Fruit fly (Drosophila melanogaster) whole organism, embryonic: ENCODE measurements around the gene CG14142.
A peak's percentile ranks its signal among the peaks of the same experiment; 100 is the strongest.

ENCODE experiments used
- Atf3 ChIP-seq: fragments of 200-800 bp; sonication (Bioruptor generic); optimal IDR thresholded peaks from 3 replicates; lab custom pipeline; 2016; ENCODE audit warnings: missing biosample characterization, missing genetic modification characterization
- Bgb ChIP-seq: fragments of 200-800 bp; sonication (Bioruptor generic); IDR thresholded peaks from 2 replicates; pipeline ENCODE4 v1.3.6; 2022; ENCODE audit warnings: missing biosample characterization, missing genetic modification characterization; ENCODE audit not compliant: partially characterized antibody
- CG11247 ChIP-seq: fragments of 200-800 bp; sonication (Bioruptor generic); IDR thresholded peaks from 2 replicates; pipeline ENCODE4 v1.3.6; 2022; ENCODE audit warnings: missing biosample characterization, missing genetic modification characterization
- CG13287 ChIP-seq: fragments of 200-800 bp; sonication (Bioruptor generic); IDR thresholded peaks from 2 replicates; pipeline ENCODE4 v1.3.6; 2022; ENCODE audit warnings: missing biosample characterization, missing genetic modification characterization; ENCODE audit not compliant: partially characterized antibody
- CG14965 ChIP-seq: fragments of 200-800 bp; sonication (Bioruptor generic); optimal IDR thresholded peaks from 2 replicates; lab custom pipeline; 2016; ENCODE audit warnings: missing biosample characterization, missing genetic modification characterization, borderline replicate concordance
- CG15514 ChIP-seq: fragments of 200-800 bp; sonication (Bioruptor generic); optimal IDR thresholded peaks from 3 replicates; lab custom pipeline; 2017; ENCODE audit warnings: missing biosample characterization, missing genetic modification characterization, mild to moderate bottlenecking, moderate library complexity, missing genetic modification reagents
- CG16779 ChIP-seq: fragments of 200-800 bp; sonication (Bioruptor generic); IDR thresholded peaks from 2 replicates; pipeline ENCODE4 v1.3.6; 2022; ENCODE audit warnings: missing biosample characterization, missing genetic modification characterization
- CG16813 ChIP-seq: fragments of 200-800 bp; sonication (Bioruptor generic); IDR thresholded peaks from 3 replicates; pipeline ENCODE4 v1.3.6; 2022; ENCODE audit warnings: missing biosample characterization, missing genetic modification characterization; ENCODE audit not compliant: partially characterized antibody
- CG18764 ChIP-seq: fragments of 200-800 bp; sonication (Bioruptor generic); optimal IDR thresholded peaks from 3 replicates; lab custom pipeline; 2016; ENCODE audit warnings: missing biosample characterization, missing genetic modification characterization
- CG31441 ChIP-seq: fragments of 200-800 bp; sonication (Bioruptor generic); IDR thresholded peaks from 2 replicates; pipeline ENCODE4 v1.3.6; 2022; ENCODE audit warnings: missing biosample characterization, missing genetic modification characterization
- CG3163 ChIP-seq: fragments of 200-800 bp; sonication (Bioruptor generic); optimal IDR thresholded peaks from 3 replicates; lab custom pipeline; 2016; ENCODE audit warnings: missing biosample characterization, missing genetic modification characterization
- CG3281 ChIP-seq: fragments of 200-800 bp; sonication (Bioruptor generic); optimal IDR thresholded peaks from 3 replicates; lab custom pipeline; 2017; ENCODE audit warnings: missing biosample characterization, mild to moderate bottlenecking, missing genetic modification characterization
- CG3838 ChIP-seq: fragments of 200-800 bp; sonication (Bioruptor generic); optimal IDR thresholded peaks from 3 replicates; lab custom pipeline; 2016; ENCODE audit warnings: missing biosample characterization, missing genetic modification characterization
- CG3995 ChIP-seq: fragments of 200-800 bp; sonication (Bioruptor generic); optimal IDR thresholded peaks from 3 replicates; lab custom pipeline; 2016; ENCODE audit warnings: missing biosample characterization, missing genetic modification characterization
- CG7745 ChIP-seq: fragments of 200-800 bp; sonication (Bioruptor generic); optimal IDR thresholded peaks from 2 replicates; lab custom pipeline; 2018; ENCODE audit warnings: missing biosample characterization, mild to moderate bottlenecking, missing genetic modification characterization, moderate library complexity
- CG7987 ChIP-seq: fragments of 200-800 bp; sonication (Bioruptor generic); optimal IDR thresholded peaks from 2 replicates; lab custom pipeline; 2018; ENCODE audit warnings: missing biosample characterization, mild to moderate bottlenecking, missing genetic modification characterization, moderate library complexity
- CG8281 ChIP-seq: fragments of 200-800 bp; sonication (Bioruptor generic); optimal IDR thresholded peaks from 2 replicates; lab custom pipeline; 2018; ENCODE audit warnings: missing biosample characterization, mild to moderate bottlenecking, missing genetic modification characterization, moderate library complexity
- CTCF ChIP-seq: fragments of 200-800 bp; sonication (Bioruptor generic); optimal IDR thresholded peaks from 2 replicates; lab custom pipeline; 2017; ENCODE audit warnings: missing biosample characterization, mild to moderate bottlenecking, missing genetic modification characterization, moderate library complexity
- Doc2 ChIP-seq: fragments of 200-800 bp; sonication (Bioruptor generic); IDR thresholded peaks from 2 replicates; pipeline ENCODE4 v1.3.6; 2022; ENCODE audit warnings: missing biosample characterization, missing genetic modification characterization
- Drgx ChIP-seq: fragments of 200-800 bp; sonication (Bioruptor generic); IDR thresholded peaks from 2 replicates; pipeline ENCODE4 v1.3.6; 2022; ENCODE audit warnings: missing biosample characterization, missing genetic modification characterization
- Jarid2 ChIP-seq: fragments of 200-800 bp; sonication (Bioruptor generic); optimal IDR thresholded peaks from 3 replicates; lab custom pipeline; 2017; ENCODE audit warnings: mild to moderate bottlenecking, missing biosample characterization, missing genetic modification reagents, missing genetic modification characterization
- Lim3 ChIP-seq: fragments of 200-800 bp; sonication (Bioruptor generic); IDR thresholded peaks from 2 replicates; pipeline ENCODE4 v1.3.6; 2022; ENCODE audit warnings: missing biosample characterization, missing genetic modification characterization
- Med ChIP-seq: fragments of 200-800 bp; sonication (Bioruptor generic); peaks from one replicate; lab custom pipeline; 2016; ENCODE audit warnings: missing biosample characterization, missing genetic modification characterization, mild to moderate bottlenecking, inconsistent platforms, moderate library complexity
- Oli ChIP-seq: fragments of 200-800 bp; sonication (Bioruptor generic); optimal IDR thresholded peaks from 2 replicates; lab custom pipeline; 2018; ENCODE audit warnings: missing biosample characterization, mild to moderate bottlenecking, missing genetic modification characterization, moderate library complexity
- Six4 ChIP-seq: fragments of 200-800 bp; sonication (Bioruptor generic); optimal IDR thresholded peaks from 2 replicates; lab custom pipeline; 2016; ENCODE audit warnings: missing biosample characterization, missing genetic modification characterization
- TFAM ChIP-seq: fragments of 200-800 bp; sonication (Bioruptor generic); optimal IDR thresholded peaks from 2 replicates; lab custom pipeline; 2017; ENCODE audit warnings: missing biosample characterization, missing genetic modification characterization, inconsistent platforms
- Vsx1 ChIP-seq: fragments of 200-800 bp; sonication (Bioruptor generic); optimal IDR thresholded peaks from 2 replicates; lab custom pipeline; 2017; ENCODE audit warnings: missing biosample characterization, mild to moderate bottlenecking, missing genetic modification characterization, missing genetic modification reagents
- Xbp1 ChIP-seq: fragments of 200-800 bp; sonication (Bioruptor generic); optimal IDR thresholded peaks from 3 replicates; lab custom pipeline; 2016; ENCODE audit warnings: missing biosample characterization, mild to moderate bottlenecking, missing genetic modification characterization
- ato ChIP-seq: fragments of 200-800 bp; sonication (Bioruptor generic); IDR thresholded peaks from 2 replicates; pipeline ENCODE4 v1.3.6; 2022; ENCODE audit warnings: missing biosample characterization, missing genetic modification characterization; ENCODE audit not compliant: partially characterized antibody
- caup ChIP-seq: fragments of 200-800 bp; sonication (Bioruptor generic); optimal IDR thresholded peaks from 3 replicates; lab custom pipeline; 2017; ENCODE audit warnings: missing biosample characterization, mild to moderate bottlenecking, missing genetic modification characterization, moderate library complexity; ENCODE audit not compliant: severe bottlenecking
- cg ChIP-seq: fragments of 200-800 bp; sonication (Bioruptor generic); optimal IDR thresholded peaks from 3 replicates; lab custom pipeline; 2019; ENCODE audit warnings: missing biosample characterization, mild to moderate bottlenecking, missing genetic modification characterization, moderate library complexity
- corto ChIP-seq: fragments of 200-800 bp; sonication (Bioruptor generic); optimal IDR thresholded peaks from 2 replicates; lab custom pipeline; 2016; ENCODE audit warnings: missing biosample characterization, mild to moderate bottlenecking, missing genetic modification characterization, moderate library complexity
- crc ChIP-seq: fragments of 200-800 bp; sonication (Bioruptor generic); optimal IDR thresholded peaks from 2 replicates; lab custom pipeline; 2016; ENCODE audit warnings: missing biosample characterization, missing genetic modification characterization
- crp ChIP-seq, 2 experiments: fragments of 200-800 bp; sonication (Bioruptor generic); optimal IDR thresholded peaks; 2 replicates in 1 of 2; 3 replicates in 1 of 2; lab custom pipeline; 2017; ENCODE audit warnings: missing biosample characterization in 2 of 2, missing genetic modification characterization in 2 of 2, mild to moderate bottlenecking in 1 of 2, moderate library complexity in 1 of 2
- gcm2 ChIP-seq: fragments of 200-800 bp; sonication (Bioruptor generic); optimal IDR thresholded peaks from 2 replicates; lab custom pipeline; 2016; ENCODE audit warnings: missing biosample characterization, missing genetic modification characterization
- gsb-n ChIP-seq: fragments of 200-800 bp; sonication (Bioruptor generic); optimal IDR thresholded peaks from 3 replicates; lab custom pipeline; 2018; ENCODE audit warnings: missing biosample characterization, mild to moderate bottlenecking, missing genetic modification characterization
- hkb ChIP-seq, 2 experiments: fragments of 200-800 bp in 1 of 2; fragments of >200 bp in 1 of 2; sonication (Bioruptor generic) in 1 of 2; IDR thresholded peaks in 1 of 2; optimal IDR thresholded peaks in 1 of 2; 2 replicates each; pipeline versions ENCODE4 v1.3.6 to Lab custom; 2017 to 2022; ENCODE audit warnings: missing biosample characterization in 1 of 2, missing genetic modification characterization in 1 of 2
- inv ChIP-seq: fragments of 200-800 bp; sonication (Bioruptor generic); IDR thresholded peaks from 2 replicates; pipeline ENCODE4 v1.3.6; 2022; ENCODE audit warnings: missing biosample characterization, missing genetic modification characterization; ENCODE audit not compliant: partially characterized antibody
- pfk ChIP-seq: fragments of 200-800 bp; sonication (Bioruptor generic); optimal IDR thresholded peaks from 2 replicates; lab custom pipeline; 2018; ENCODE audit warnings: missing biosample characterization, mild to moderate bottlenecking, missing genetic modification characterization, moderate library complexity
- ro ChIP-seq: fragments of 200-800 bp; sonication (Bioruptor generic); IDR thresholded peaks from 2 replicates; pipeline ENCODE4 v1.3.6; 2022; ENCODE audit warnings: missing biosample characterization, missing genetic modification characterization
- sisA ChIP-seq: fragments of 200-800 bp; sonication (Bioruptor generic); IDR thresholded peaks from 2 replicates; pipeline ENCODE4 v1.3.6; 2022; ENCODE audit warnings: missing biosample characterization, missing genetic modification characterization
- sqz ChIP-seq: fragments of 200-800 bp; sonication (Bioruptor generic); optimal IDR thresholded peaks from 3 replicates; lab custom pipeline; 2018; ENCODE audit warnings: missing biosample characterization, mild to moderate bottlenecking, missing genetic modification characterization
- tgo ChIP-seq: fragments of 200-800 bp; sonication (Bioruptor generic); IDR thresholded peaks from 3 replicates; pipeline ENCODE4 v1.3.6; 2022; ENCODE audit warnings: missing biosample characterization, missing genetic modification characterization
- zfh1 ChIP-seq: fragments of 200-800 bp; sonication (Bioruptor generic); IDR thresholded peaks from 3 replicates; pipeline ENCODE4 v1.3.6; 2022; ENCODE audit warnings: missing biosample characterization, missing genetic modification characterization

Gene CG14142

dm6 chr3L:11130535-11130934, 42.8 kb upstream of the CG14142 start, which contains the start of gene nol:
nol (plus strand) TSS chr3L:11130835.
- no peak for TF ChIP-seq CG18764
- TF ChIP-seq Oli = no peak
- no peak for TF ChIP-seq Atf3 (GFP tag; lab: Kevin White, UChicago)
- no peak for TF ChIP-seq CG14965 (GFP tag; lab: Kevin White, UChicago)
- TF ChIP-seq Lim3 (GFP tag; lab: Robert Waterston, UW) = no peak
- TF ChIP-seq Xbp1 = no peak
- no peak for TF ChIP-seq crp (GFP tag; optimal IDR thresholded peaks at IDR 0.05; lab: Kevin White, UChicago)
- TF ChIP-seq Vsx1 (GFP tag; lab: Kevin White, UChicago) = no peak
- no peak for TF ChIP-seq CG11247 (GFP tag; lab: Robert Waterston, UW)
- no peak for TF ChIP-seq cg (GFP tag; lab: Kevin White, UChicago)

dm6 chr3L:11132055-11132454, 41.3 kb upstream of the CG14142 start, which contains the start of gene CG32074:
CG32074 (minus strand) TSS chr3L:11132322.
- TF ChIP-seq CG31441 (GFP tag; lab: Robert Waterston, UW) = 0 out of 2 replicates have a peak, but pooled peaks have one; percentile 35
- peak; percentile 80 for TF ChIP-seq CG3995
- TF ChIP-seq pfk (GFP tag; lab: Kevin White, UChicago) = peak; percentile 54
- TF ChIP-seq, all 482 proteins: peak for 3; not testable (repeated sequence) for 479

DNA sequence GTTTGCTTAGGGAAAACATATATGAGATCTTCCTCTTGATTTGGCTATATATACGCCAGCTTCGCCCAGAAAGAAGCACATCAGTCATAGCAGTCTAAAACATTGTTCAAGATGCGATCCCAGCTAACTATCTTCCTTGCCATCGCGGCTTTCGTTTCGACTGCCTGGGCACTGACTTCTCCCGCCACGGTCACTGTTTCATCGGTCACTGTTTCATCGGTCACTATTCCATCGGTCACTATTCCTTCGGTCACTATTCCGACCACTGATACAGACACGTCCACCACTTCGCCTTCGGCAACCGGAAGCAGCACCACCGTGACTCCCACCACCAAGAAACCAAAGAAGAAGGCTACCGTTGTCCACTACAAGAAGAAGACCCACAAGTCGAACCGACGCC, 38.4 kb upstream of the CG14142 start, which contains the start of gene CG14143:
Gene CG14143, plus strand, starts transcription at position 102 of the 400 bp plus-strand sequence.
- 0 out of 3 replicates have a peak, but pooled peaks have one; percentile 44 for TF ChIP-seq zfh1 (GFP tag; lab: Robert Waterston, UW)
- peak; percentile 67 for TF ChIP-seq pfk (GFP tag; lab: Kevin White, UChicago)
- TF ChIP-seq ro (GFP tag; lab: Robert Waterston, UW) = 0 out of 2 replicates have a peak, but pooled peaks have one; percentile 18
- peak; percentile 91 for TF ChIP-seq CG3995
- 0 out of 3 replicates have a peak, but pooled peaks have one; percentile 14 for TF ChIP-seq CG16813
- TF ChIP-seq Med (GFP tag; lab: Kevin White, UChicago) = peak; percentile 24

DNA sequence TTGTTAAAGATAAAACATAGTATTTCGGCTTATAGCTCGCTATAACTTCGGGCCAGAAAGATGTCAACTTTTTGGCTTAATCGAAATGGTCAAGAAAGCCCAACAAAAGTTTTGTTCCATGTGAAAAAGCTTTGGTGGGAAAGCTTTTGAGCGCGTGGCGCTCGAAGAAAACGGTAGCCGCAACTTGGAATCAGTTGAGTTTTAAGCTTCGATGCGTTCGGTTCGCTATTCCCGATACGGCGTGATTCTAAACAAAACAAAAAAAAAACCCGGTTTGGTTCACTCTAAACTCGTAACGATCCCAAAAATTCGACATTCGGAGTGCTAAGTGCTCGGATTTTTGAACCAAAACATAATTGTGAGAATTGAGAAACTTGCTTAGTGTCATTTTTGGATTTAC, 37.5 kb upstream of the CG14142 start, which contains the start of gene IRSp53:
Gene IRSp53, plus strand, starts transcription at position 204 of the 400 bp plus-strand sequence.
- TF ChIP-seq Jarid2 (GFP tag; lab: Kevin White, UChicago) (peak; percentile 79), CG3281 (GFP tag; lab: Kevin White, UChicago) (no peak), sisA (no peak), hkb (optimal IDR thresholded peaks at IDR 0.05; lab: Kevin White, UChicago) (no peak), hkb (GFP tag; IDR thresholded peaks at IDR 0.05; lab: Robert Waterston, UW) (no peak), CG13287 (GFP tag; lab: Robert Waterston, UW) (peak; percentile 31; the same call in 1 of the 2 replicates), ato (GFP tag; lab: Robert Waterston, UW) (peak; percentile 51; the same call in 1 of the 2 replicates), CG3163 (GFP tag; lab: Kevin White, UChicago) (no peak), gcm2 (GFP tag; lab: Kevin White, UChicago) (no peak), gsb-n (tag; lab: Kevin White, UChicago) (no peak), inv (no peak), TFAM (GFP tag; lab: Kevin White, UChicago) (no peak), CTCF (GFP tag; lab: Kevin White, UChicago) (peak; percentile 77), tgo (GFP tag; lab: Robert Waterston, UW) (no peak), CG7745 (tag; lab: Kevin White, UChicago) (no peak), corto (peak; percentile 0), CG7987 (GFP tag; lab: Kevin White, UChicago) (peak; percentile 1), Doc2 (GFP tag; lab: Robert Waterston, UW) (no peak), Bgb (GFP tag; lab: Robert Waterston, UW) (0 out of 2 replicates have a peak, but pooled peaks have one; percentile 17), CG16779 (no peak), CG15514 (GFP tag; lab: Kevin White, UChicago) (peak; percentile 61), CG8281 (tag; lab: Kevin White, UChicago) (no peak), Six4 (GFP tag; lab: Kevin White, UChicago) (no peak), CG3838 (no peak), caup (GFP tag; lab: Kevin White, UChicago) (peak; percentile 11), sqz (GFP tag; lab: Kevin White, UChicago) (peak; percentile 37), crc (no peak), Drgx (GFP tag; lab: Robert Waterston, UW) (0 out of 2 replicates have a peak, but pooled peaks have one; percentile 5)
